Worm (Caenorhabditis elegans): ENCODE measurements around the gene clk-1.

DNA sequence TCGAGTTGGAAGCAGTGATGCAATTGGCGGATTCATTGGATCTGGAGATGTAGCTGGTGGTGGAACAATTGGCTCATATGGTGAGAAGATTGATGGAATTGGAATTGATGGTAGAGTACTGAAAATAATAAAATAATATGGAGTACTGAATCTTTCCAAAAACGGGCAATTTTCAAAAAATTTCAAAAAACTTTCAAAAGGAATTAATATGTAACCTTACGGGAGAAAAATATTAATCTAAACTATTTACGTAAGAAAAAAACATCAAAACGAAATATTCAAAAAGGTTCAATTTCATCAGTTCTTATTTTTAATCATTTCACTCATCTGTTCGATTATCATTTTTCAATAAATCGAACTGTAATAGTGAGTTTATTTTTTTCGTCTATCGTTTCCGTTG lies 7.9 kb upstream of the clk-1 start, which contains the start of gene ZC395.4:
- TF ChIP-seq mcd-1 (GFP tag; IDR thresholded peaks at IDR 0.05) (no peak), D2030.7 (GFP tag; IDR thresholded peaks at IDR 0.05) (no peak), nfya-1 (tag; optimal IDR thresholded peaks at IDR 0.05; ENCODE audit: borderline replicate concordance, insufficient read depth) (no peak), ccch-3 (GFP tag; optimal IDR thresholded peaks at IDR 0.05) (no peak), B0035.1 (tag; optimal IDR thresholded peaks at IDR 0.05) (no peak), lin-35 (GFP tag; optimal IDR thresholded peaks at IDR 0.05) (no peak), F37B4.10 (GFP tag; IDR thresholded peaks at IDR 0.05) (no peak), pha-4 (tag; optimal IDR thresholded peaks at IDR 0.05) (no peak), attf-3 (GFP tag; conservative IDR thresholded peaks at IDR 0.05) (no peak)

All from whole organism, young adult.